Worm (Caenorhabditis elegans) whole organism, young adult: ENCODE data around the gene B0334.20.

Experiments used
- B0035.1 ChIP-seq: sonication (generic microtip); optimal IDR thresholded peaks from 2 replicates; lab custom pipeline; 2016; ENCODE audit warnings: missing genetic modification characterization, mild to moderate bottlenecking, missing compliant biosample characterization, missing genotype, missing genetic modification reagents
- B0261.1 ChIP-seq: sonication (generic microtip); optimal IDR thresholded peaks from 2 replicates; lab custom pipeline; 2016; ENCODE audit warnings: mild to moderate bottlenecking, missing genetic modification characterization, moderate library complexity, missing compliant biosample characterization
- D2030.7 ChIP-seq: fragments of 200-800 bp; sonication (Bioruptor generic); IDR thresholded peaks from 2 replicates; pipeline ENCODE4 v1.3.6; 2022; ENCODE audit warnings: missing genetic modification reagents, missing genetic modification characterization, missing compliant biosample characterization
- F39B2.1 ChIP-seq: fragments of 200-800 bp; sonication (Bioruptor generic); IDR thresholded peaks from 2 replicates; pipeline ENCODE4 v1.3.6; 2022; ENCODE audit warnings: missing genetic modification reagents, missing genetic modification characterization, missing compliant biosample characterization
- F49E8.2 ChIP-seq: sonication (generic microtip); optimal IDR thresholded peaks from 3 replicates; lab custom pipeline; 2017; ENCODE audit warnings: missing genetic modification characterization, mild to moderate bottlenecking, missing compliant biosample characterization, antibody characterized with exemption, moderate library complexity; ENCODE audit not compliant: insufficient read depth
- Y53G8AR.9 ChIP-seq: fragments of 200-800 bp; sonication (Bioruptor generic); conservative IDR thresholded peaks from 2 replicates; pipeline ENCODE4 v1.3.6; 2022; ENCODE audit warnings: missing genetic modification reagents, missing genetic modification characterization, missing compliant biosample characterization
- Y79H2A.3 ChIP-seq: fragments of 200-800 bp; sonication (Bioruptor generic); conservative IDR thresholded peaks from 2 replicates; pipeline ENCODE4 v1.3.6; 2022; ENCODE audit warnings: missing genetic modification reagents, missing genetic modification characterization, missing compliant biosample characterization
- athp-1 ChIP-seq: sonication (generic microtip); optimal IDR thresholded peaks from 2 replicates; lab custom pipeline; 2017; ENCODE audit warnings: mild to moderate bottlenecking, missing genetic modification characterization, missing compliant biosample characterization
- attf-6 ChIP-seq: fragments of 200-800 bp; sonication (Bioruptor generic); IDR thresholded peaks from 2 replicates; pipeline ENCODE4 v1.3.6; 2022; ENCODE audit warnings: missing genetic modification reagents, missing genetic modification characterization, missing compliant biosample characterization
- cebp-1 ChIP-seq, 2 experiments: fragments of 200-800 bp in 1 of 2; sonication (Bioruptor generic) in 1 of 2; sonication (generic microtip) in 1 of 2; IDR thresholded peaks in 1 of 2; optimal IDR thresholded peaks in 1 of 2; 2 replicates each; pipeline versions ENCODE4 v1.3.6 to Lab custom; 2017 to 2022; ENCODE audit warnings: missing compliant biosample characterization in 2 of 2, missing genetic modification characterization in 2 of 2, mild to moderate bottlenecking in 1 of 2, missing genetic modification reagents in 1 of 2, moderate library complexity in 1 of 2
- cebp-2 ChIP-seq: fragments of 200-800 bp; sonication (Bioruptor generic); IDR thresholded peaks from 2 replicates; pipeline ENCODE4 v1.3.6; 2022; ENCODE audit warnings: missing genetic modification characterization, missing compliant biosample characterization
- ceh-58 ChIP-seq: fragments of 200-800 bp; sonication (Bioruptor generic); IDR thresholded peaks from 2 replicates; pipeline ENCODE4 v1.3.6; 2022; ENCODE audit warnings: missing genetic modification characterization, missing compliant biosample characterization
- ceh-79 ChIP-seq: sonication (generic microtip); optimal IDR thresholded peaks from 2 replicates; lab custom pipeline; 2017; ENCODE audit warnings: mild to moderate bottlenecking, missing genetic modification characterization, missing compliant biosample characterization
- dox-1 ChIP-seq: fragments of 200-800 bp; sonication (Bioruptor generic); IDR thresholded peaks from 2 replicates; pipeline ENCODE4 v1.3.6; 2022; ENCODE audit warnings: missing genetic modification reagents, missing genetic modification characterization, missing compliant biosample characterization
- dpff-1 ChIP-seq: sonication (generic microtip); optimal IDR thresholded peaks from 2 replicates; lab custom pipeline; 2017; ENCODE audit warnings: mild to moderate bottlenecking, missing genetic modification characterization, missing compliant biosample characterization
- egl-44 ChIP-seq: fragments of 200-800 bp; sonication (Bioruptor generic); IDR thresholded peaks from 2 replicates; pipeline ENCODE4 v1.3.6; 2022; ENCODE audit warnings: missing genetic modification reagents, missing genetic modification characterization, missing compliant biosample characterization
- egrh-3 ChIP-seq: fragments of 200-800 bp; sonication (Bioruptor generic); IDR thresholded peaks from 2 replicates; pipeline ENCODE4 v1.3.6; 2022; ENCODE audit warnings: missing genetic modification reagents, missing genetic modification characterization, missing compliant biosample characterization
- him-1 ChIP-seq: sonication (generic microtip); optimal IDR thresholded peaks from 2 replicates; lab custom pipeline; 2016; ENCODE audit warnings: missing genotype, missing genetic modification reagents, missing genetic modification characterization, missing compliant biosample characterization
- hmg-1.2 ChIP-seq: fragments of 200-800 bp; sonication (Bioruptor generic); IDR thresholded peaks from 2 replicates; pipeline ENCODE4 v1.3.6; 2022; ENCODE audit warnings: missing genetic modification reagents, missing genetic modification characterization, missing compliant biosample characterization
- hsf-1 ChIP-seq: fragments of 200-800 bp; sonication (Bioruptor generic); IDR thresholded peaks from 2 replicates; pipeline ENCODE4 v1.3.6; 2022; ENCODE audit warnings: missing genetic modification reagents, missing genetic modification characterization, missing compliant biosample characterization
- lin-54 ChIP-seq: fragments of 200-800 bp; sonication (Bioruptor generic); optimal IDR thresholded peaks from 2 replicates; lab custom pipeline; 2018; ENCODE audit warnings: mild to moderate bottlenecking, missing genetic modification characterization, missing compliant biosample characterization
- lsy-27 ChIP-seq: sonication (generic microtip); optimal IDR thresholded peaks from 2 replicates; lab custom pipeline; 2017; ENCODE audit warnings: missing genetic modification characterization, mild to moderate bottlenecking, missing compliant biosample characterization, antibody characterized with exemption, missing genotype, borderline replicate concordance; ENCODE audit not compliant: insufficient read depth
- madf-10 ChIP-seq: sonication (generic microtip); optimal IDR thresholded peaks from 2 replicates; lab custom pipeline; 2016; ENCODE audit warnings: mild to moderate bottlenecking, missing genetic modification characterization, missing compliant biosample characterization
- madf-3 ChIP-seq: fragments of 200-800 bp; sonication (Bioruptor generic); IDR thresholded peaks from 2 replicates; pipeline ENCODE4 v1.3.6; 2022; ENCODE audit warnings: missing genetic modification reagents, missing genetic modification characterization, missing compliant biosample characterization
- madf-6 ChIP-seq: fragments of 200-800 bp; sonication (Bioruptor generic); IDR thresholded peaks from 2 replicates; pipeline ENCODE4 v1.3.6; 2022; ENCODE audit warnings: missing genetic modification reagents, missing genetic modification characterization, missing compliant biosample characterization
- nfyb-1 ChIP-seq: fragments of 200-800 bp; sonication (Bioruptor generic); IDR thresholded peaks from 2 replicates; pipeline ENCODE4 v1.3.6; 2022; ENCODE audit warnings: missing genetic modification reagents, missing genetic modification characterization, missing compliant biosample characterization
- nhr-80 ChIP-seq: sonication (generic microtip); optimal IDR thresholded peaks from 2 replicates; lab custom pipeline; 2016; ENCODE audit warnings: missing genetic modification characterization, missing compliant biosample characterization
- rec-8 ChIP-seq, 2 experiments: sonication (generic microtip); optimal IDR thresholded peaks; 2 replicates each; lab custom pipeline; 2016; ENCODE audit warnings: mild to moderate bottlenecking in 2 of 2, missing genetic modification characterization in 2 of 2, missing genetic modification reagents in 2 of 2, missing genotype in 2 of 2, missing biosample characterization in 1 of 2, missing compliant biosample characterization in 1 of 2, moderate library complexity in 1 of 2
- snpc-3.4 ChIP-seq: sonication (generic microtip); optimal IDR thresholded peaks from 2 replicates; lab custom pipeline; 2017; ENCODE audit warnings: missing genetic modification characterization, mild to moderate bottlenecking, missing compliant biosample characterization, antibody characterized with exemption, moderate library complexity, missing genotype, missing genetic modification reagents
- snpc-4 ChIP-seq, 5 experiments: fragments of 150-350 bp in 1 of 5; sonication (generic microtip) in 4 of 5; optimal IDR thresholded peaks; 2 replicates each; lab custom pipeline; 2014 to 2018; ENCODE audit warnings: missing genetic modification characterization in 5 of 5, missing biosample characterization in 3 of 5, antibody characterized with exemption in 2 of 5, mild to moderate bottlenecking in 2 of 5, missing compliant biosample characterization in 2 of 5, missing genotype in 2 of 5, moderate library complexity in 2 of 5, missing genetic modification reagents in 1 of 5
- unc-62 ChIP-seq: fragments of 150-350 bp; optimal IDR thresholded peaks from 2 replicates; lab custom pipeline; 2014; ENCODE audit warnings: missing biosample characterization, missing genetic modification reagents, missing genetic modification characterization
- zfh-2 ChIP-seq: fragments of 200-800 bp; sonication (Bioruptor generic); conservative IDR thresholded peaks from 2 replicates; pipeline ENCODE4 v1.3.6; 2022; ENCODE audit warnings: missing genetic modification reagents, missing genetic modification characterization, missing compliant biosample characterization
- zim-3 ChIP-seq: sonication (generic microtip); optimal IDR thresholded peaks from 2 replicates; lab custom pipeline; 2017; ENCODE audit warnings: mild to moderate bottlenecking, missing genetic modification characterization, moderate library complexity, missing compliant biosample characterization
- ztf-26 ChIP-seq: sonication (generic microtip); optimal IDR thresholded peaks from 2 replicates; lab custom pipeline; 2017; ENCODE audit warnings: missing genetic modification characterization, missing compliant biosample characterization
- ztf-28 ChIP-seq: fragments of 200-800 bp; sonication (Bioruptor generic); IDR thresholded peaks from 2 replicates; pipeline ENCODE4 v1.3.6; 2022; ENCODE audit warnings: missing genetic modification reagents, missing genetic modification characterization, missing compliant biosample characterization

B0334.20 gene

ce11 chrII:11455715-11456114 lies 44.5 kb downstream of the B0334.20 start (continued):
- TF ChIP-seq ceh-79, result no peak
- no peak for TF ChIP-seq D2030.7
- TF ChIP-seq F39B2.1 (GFP tag; lab: Robert Waterston, UW), result no peak
- no peak for TF ChIP-seq dpff-1 (tag; lab: Kevin White, UChicago)
- TF ChIP-seq him-1 (tag; lab: Kevin White, UChicago), result peak; percentile 31
- TF ChIP-seq ztf-26 (tag; lab: Kevin White, UChicago), result no peak
- no peak for TF ChIP-seq attf-6 (GFP tag; lab: Robert Waterston, UW)
- TF ChIP-seq athp-1 (tag; lab: Kevin White, UChicago), result no peak
- TF ChIP-seq lin-54 (GFP tag; lab: Kevin White, UChicago), result peak; percentile 21
- no peak for TF ChIP-seq B0035.1 (tag; lab: Kevin White, UChicago)
- peak; percentile 84; the same call in 1 of the 2 replicates for TF ChIP-seq Y79H2A.3 (GFP tag; lab: Robert Waterston, UW)
- no peak for TF ChIP-seq cebp-2 (GFP tag; lab: Robert Waterston, UW)
- no peak for TF ChIP-seq Y53G8AR.9 (GFP tag; lab: Robert Waterston, UW)
- no peak for TF ChIP-seq zim-3 (tag; lab: Kevin White, UChicago)
- peak; percentile 70; the same call in 1 of the 2 replicates for TF ChIP-seq hsf-1 (GFP tag; lab: Robert Waterston, UW)

DNA sequence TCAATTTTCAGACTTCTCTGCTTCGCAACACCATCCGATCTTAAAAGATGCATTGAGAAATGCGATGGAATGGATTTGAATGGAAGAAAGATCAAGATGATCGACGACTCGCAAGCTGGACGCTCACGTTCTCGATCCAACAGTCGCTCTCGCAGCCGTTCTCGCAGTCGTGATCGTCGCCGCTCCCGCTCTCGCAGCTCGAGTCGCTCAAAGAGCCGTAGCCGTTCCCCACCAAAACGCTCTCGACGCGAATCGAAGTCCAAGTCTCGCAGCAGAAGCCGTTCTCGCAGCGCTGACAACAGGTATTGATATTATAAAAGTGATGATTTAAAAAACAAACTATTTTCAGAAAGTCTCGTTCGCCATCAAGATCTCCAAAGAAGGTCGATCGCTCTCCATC lies 45.1 kb downstream of the B0334.20 start:
- TF ChIP-seq ceh-58 (GFP tag; lab: Robert Waterston, UW) (0 out of 2 replicates have a peak, but pooled peaks have one; percentile 41), nfyb-1 (GFP tag; lab: Robert Waterston, UW) (0 out of 2 replicates have a peak, but pooled peaks have one; percentile 12), zfh-2 (GFP tag; lab: Robert Waterston, UW) (peak; percentile 89), egrh-3 (peak; percentile 75; the same call in 1 of the 2 replicates), hmg-1.2 (GFP tag; lab: Robert Waterston, UW) (no peak), madf-3 (GFP tag; lab: Robert Waterston, UW) (0 out of 2 replicates have a peak, but pooled peaks have one; percentile 12)

- TF ChIP-seq cebp-1 (GFP tag; IDR thresholded peaks at IDR 0.05; lab: Robert Waterston, UW) (no peak), cebp-1 (tag; optimal IDR thresholded peaks at IDR 0.05; lab: Kevin White, UChicago) (peak; percentile 31), rec-8 (tag; optimal IDR thresholded peaks at IDR 0.05; lab: Kevin White, UChicago) (no peak), F49E8.2 (no peak), ceh-79 (no peak), madf-6 (GFP tag; lab: Robert Waterston, UW) (peak; percentile 37; the same call in 1 of the 2 replicates), nfyb-1 (GFP tag; lab: Robert Waterston, UW) (0 out of 2 replicates have a peak, but pooled peaks have one; percentile 31), lsy-27 (no peak), D2030.7 (no peak), dox-1 (GFP tag; lab: Robert Waterston, UW) (no peak), madf-10 (tag; lab: Kevin White, UChicago) (no peak), snpc-3.4 (tag; lab: Kevin White, UChicago) (no peak), nhr-80 (tag; lab: Kevin White, UChicago) (no peak), egl-44 (GFP tag; lab: Robert Waterston, UW) (no peak), unc-62 (no peak), ztf-28 (GFP tag; lab: Robert Waterston, UW) (no peak), snpc-4 (GFP tag; optimal IDR thresholded peaks at IDR 0.05; lab: Kevin White, UChicago) (no peak), snpc-4 (tag; optimal IDR thresholded peaks at IDR 0.05; lab: Kevin White, UChicago) (no peak), B0261.1 (no peak)
Observed at ce11 chrII:11453639-11454038, 46.6 kb downstream of the B0334.20 start.
